Worm (Caenorhabditis elegans) whole organism, L4 larva: Measurements from ENCODE around the gene R03G8.3.

Experiments
- F44E2.7 ChIP-seq: fragments of 200-800 bp; sonication (Bioruptor generic); IDR thresholded peaks from 2 replicates; pipeline ENCODE4 v2.1.2; 2022; ENCODE audit warnings: missing genetic modification characterization, missing compliant biosample characterization
- Y48G9A.11 ChIP-seq: fragments of 200-800 bp; sonication (Bioruptor generic); IDR thresholded peaks from 2 replicates; pipeline ENCODE4 v1.3.6; 2022; ENCODE audit warnings: missing genetic modification reagents, missing genetic modification characterization, missing compliant biosample characterization
- aha-1 ChIP-seq: fragments of 150-350 bp; peaks from one replicate; lab custom pipeline; 2014; ENCODE audit warnings: missing biosample characterization, missing genetic modification characterization
- ceh-28 ChIP-seq: fragments of 150-350 bp; optimal IDR thresholded peaks from 2 replicates; lab custom pipeline; 2014; ENCODE audit warnings: missing biosample characterization, missing genetic modification reagents, missing genetic modification characterization
- egl-27 ChIP-seq: sonication (generic microtip); optimal IDR thresholded peaks from 3 replicates; lab custom pipeline; 2017; ENCODE audit warnings: missing biosample characterization, missing genetic modification reagents, missing genetic modification characterization
- hlh-30 ChIP-seq: sonication (generic microtip); optimal IDR thresholded peaks from 2 replicates; lab custom pipeline; 2017; ENCODE audit warnings: antibody characterized with exemption, mild to moderate bottlenecking, missing genetic modification characterization, missing compliant biosample characterization; ENCODE audit not compliant: insufficient read depth
- lsy-2 ChIP-seq, 2 experiments: fragments of 150-350 bp in 1 of 2; sonication (generic microtip) in 1 of 2; optimal IDR thresholded peaks; 2 replicates each; lab custom pipeline; 2014 to 2017; ENCODE audit warnings: missing biosample characterization in 2 of 2, missing genetic modification characterization in 2 of 2
- mes-2 ChIP-seq: sonication (generic microtip); optimal IDR thresholded peaks from 2 replicates; lab custom pipeline; 2016; ENCODE audit warnings: missing genotype, mild to moderate bottlenecking, missing genetic modification characterization, missing compliant biosample characterization; ENCODE audit not compliant: poor library complexity, severe bottlenecking
- unc-62 ChIP-seq, 3 experiments: fragments of 150-350 bp in 1 of 3; sonication (generic microtip); optimal IDR thresholded peaks in 2 of 3; peaks in 1 of 3; 1 replicate in 1 of 3; 2 replicates in 2 of 3; lab custom pipeline; 2014 to 2017; ENCODE audit warnings: missing biosample characterization in 3 of 3, missing genetic modification characterization in 3 of 3, missing genetic modification reagents in 3 of 3, missing genotype in 1 of 3
- ztf-11 ChIP-seq: fragments of 150-350 bp; optimal IDR thresholded peaks from 2 replicates; lab custom pipeline; 2014; ENCODE audit warnings: missing biosample characterization, missing genetic modification characterization

- TF ChIP-seq ztf-11 (tag; lab: Kevin White, UChicago) (no peak), Y48G9A.11 (GFP tag; lab: Robert Waterston, UW) (no peak), hlh-30 (no peak), unc-62 (GFP tag; optimal IDR thresholded peaks at IDR 0.05 in 1 of 2; lab: Kevin White, UChicago) (no peak), unc-62 (tag; optimal IDR thresholded peaks at IDR 0.05; lab: Kevin White, UChicago) (no peak), lsy-2 (tag; optimal IDR thresholded peaks at IDR 0.05; lab: Kevin White, UChicago) (no peak), mes-2 (tag; lab: Kevin White, UChicago) (no peak), ceh-28 (tag; lab: Kevin White, UChicago) (no peak), aha-1 (tag; lab: Kevin White, UChicago) (no peak), egl-27 (tag; lab: Kevin White, UChicago) (no peak), F44E2.7 (GFP tag; lab: Robert Waterston, UW) (no peak)
Measured at ce11 chrX:13051405-13051804, 39.4 kb upstream of the R03G8.3 start, which contains the start of gene K03A11.1.
